Worm (Caenorhabditis elegans): ENCODE data around the gene dmsr-4.

DNA sequence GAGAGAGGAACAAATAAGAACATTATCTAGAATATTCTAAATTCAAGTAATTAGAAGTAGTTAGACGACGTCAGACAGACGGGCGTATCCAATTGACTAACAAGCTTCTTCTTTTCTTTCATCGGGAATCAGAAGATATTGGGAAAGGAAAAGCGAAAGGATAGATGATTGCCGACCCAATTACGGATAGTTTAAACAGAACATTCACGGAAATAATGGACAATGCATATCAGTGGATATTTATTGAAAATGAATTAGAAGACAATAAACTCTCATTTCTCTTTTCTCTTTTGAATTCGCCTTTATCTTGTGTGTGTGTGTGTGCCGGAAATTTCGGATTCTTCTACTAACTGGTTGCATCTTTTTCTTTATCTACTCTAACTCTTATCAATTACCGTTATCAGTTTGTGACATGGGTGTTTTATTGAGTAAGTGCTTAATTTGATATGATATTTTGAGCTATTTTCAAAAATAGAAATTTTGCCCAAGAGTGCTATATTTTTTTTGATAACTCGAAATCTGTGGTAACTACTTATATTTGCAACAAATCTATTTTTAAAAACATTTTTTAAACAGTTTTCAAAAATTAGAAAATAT lies 22.9 kb downstream of the dmsr-4 start:
- no peak for TF ChIP-seq drap-1 (GFP tag; optimal IDR thresholded peaks at IDR 0.05)
- TF ChIP-seq pha-4 (tag; optimal IDR thresholded peaks at IDR 0.05) = no peak

All from whole organism, mixed stage, embryonic.